Worm (Caenorhabditis elegans): ENCODE results near the gene jmjd-1.1.

- TF ChIP-seq ama-1 (optimal IDR thresholded peaks at IDR 0.05) (peak; percentile 57), blmp-1 (tag; optimal IDR thresholded peaks at IDR 0.05; ENCODE audit: insufficient read depth) (no peak), egl-27 (tag; optimal IDR thresholded peaks at IDR 0.05) (no peak), nhr-6 (tag; optimal IDR thresholded peaks at IDR 0.05) (no peak)
Observed at ce11 chrII:11845954-11846353, 39.6 kb downstream of the jmjd-1.1 start.
